Fruit fly (Drosophila melanogaster) Kc167 (cell line): ENCODE measurements around the gene CG7985.

Source experiments
- Myc ChIP-seq: fragments of >200 bp; optimal IDR thresholded peaks from 2 replicates; lab custom pipeline; 2017; ENCODE audit warnings: missing external identifiers
- Sin3A ChIP-seq: fragments of >200 bp; optimal IDR thresholded peaks from 2 replicates; lab custom pipeline; 2018; ENCODE audit warnings: missing external identifiers
- insv ChIP-seq: fragments of >200 bp; optimal IDR thresholded peaks from 3 replicates; lab custom pipeline; 2018; ENCODE audit warnings: missing external identifiers
- psq ChIP-seq: fragments of >200 bp; optimal IDR thresholded peaks from 2 replicates; lab custom pipeline; 2017; ENCODE audit warnings: missing external identifiers
- ttk ChIP-seq: sonication (Bioruptor generic); optimal IDR thresholded peaks from 2 replicates; lab custom pipeline; 2017; ENCODE audit warnings: missing external identifiers

DNA sequence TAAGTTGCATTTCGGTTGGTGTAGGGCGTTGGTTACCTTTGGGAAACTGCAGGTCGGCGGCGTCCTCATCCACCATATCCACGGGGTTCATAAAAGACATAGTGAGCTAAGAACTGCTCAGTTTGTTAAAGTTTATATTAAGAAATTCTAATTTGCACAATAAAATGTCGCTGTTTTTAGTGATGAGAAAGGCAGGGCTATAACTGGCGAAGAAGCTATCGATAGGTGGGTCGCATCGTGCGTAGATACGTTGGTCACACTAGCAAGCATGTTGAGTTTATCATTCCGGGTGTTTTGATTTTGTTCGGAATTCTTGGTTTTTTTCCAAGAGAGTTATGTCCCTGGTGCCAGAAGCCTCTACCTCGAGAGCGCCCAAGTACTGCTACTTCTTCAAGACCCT lies 55.6 kb downstream of the CG7985 start, which contains the start of the genes Ada2a, Polr2D, Tgs1 and moi:
- TF ChIP-seq Sin3A (lab: Kevin White, UChicago) (no peak), insv (lab: Kevin White, UChicago) (no peak), psq (lab: Kevin White, UChicago) (no peak), ttk (lab: Kevin White, UChicago) (no peak), Myc (lab: Kevin White, UChicago) (no peak)
